Fruit fly (Drosophila melanogaster) whole organism, embryonic: ENCODE results near the gene CG43845.
A peak's percentile ranks its signal among the peaks of the same experiment; 100 is the strongest.

Experiments used
- CG10274 ChIP-seq: fragments of 200-800 bp; sonication (Bioruptor generic); optimal IDR thresholded peaks from 3 replicates; lab custom pipeline; 2017; ENCODE audit warnings: missing biosample characterization, mild to moderate bottlenecking, missing genetic modification characterization
- CG10431 ChIP-seq: fragments of 200-800 bp; sonication (Bioruptor generic); optimal IDR thresholded peaks from 3 replicates; lab custom pipeline; 2018; ENCODE audit warnings: missing biosample characterization, mild to moderate bottlenecking, missing genetic modification characterization
- CG10979 ChIP-seq: fragments of 200-800 bp; sonication (Bioruptor generic); optimal IDR thresholded peaks from 2 replicates; lab custom pipeline; 2018; ENCODE audit warnings: missing biosample characterization, mild to moderate bottlenecking, missing genetic modification characterization, moderate library complexity
- CG11504 ChIP-seq: fragments of 200-800 bp; sonication (Bioruptor generic); optimal IDR thresholded peaks from 3 replicates; lab custom pipeline; 2019; ENCODE audit warnings: missing biosample characterization, mild to moderate bottlenecking, missing genetic modification characterization, moderate library complexity
- CG13296 ChIP-seq: fragments of 200-800 bp; sonication (Bioruptor generic); optimal IDR thresholded peaks from 3 replicates; lab custom pipeline; 2018; ENCODE audit warnings: missing biosample characterization, mild to moderate bottlenecking, missing genetic modification characterization
- CG14965 ChIP-seq: fragments of 200-800 bp; sonication (Bioruptor generic); optimal IDR thresholded peaks from 2 replicates; lab custom pipeline; 2016; ENCODE audit warnings: missing biosample characterization, missing genetic modification characterization, borderline replicate concordance
- CG17328 ChIP-seq: fragments of 200-800 bp; sonication (Bioruptor generic); IDR thresholded peaks from 2 replicates; pipeline ENCODE4 v1.3.6; 2022; ENCODE audit warnings: missing biosample characterization, missing genetic modification characterization
- CG17912 ChIP-seq: fragments of 200-800 bp; sonication (Bioruptor generic); optimal IDR thresholded peaks from 2 replicates; lab custom pipeline; 2018; ENCODE audit warnings: missing biosample characterization, mild to moderate bottlenecking, missing genetic modification characterization
- CG18262 ChIP-seq: fragments of 200-800 bp; optimal IDR thresholded peaks from 3 replicates; lab custom pipeline; 2019; ENCODE audit warnings: missing biosample characterization, mild to moderate bottlenecking, missing genetic modification characterization, moderate library complexity
- CG30020 ChIP-seq: fragments of 200-800 bp; optimal IDR thresholded peaks from 2 replicates; lab custom pipeline; 2019; ENCODE audit warnings: missing biosample characterization, mild to moderate bottlenecking, missing genetic modification characterization, moderate library complexity
- CG31441 ChIP-seq: fragments of 200-800 bp; sonication (Bioruptor generic); IDR thresholded peaks from 2 replicates; pipeline ENCODE4 v1.3.6; 2022; ENCODE audit warnings: missing biosample characterization, missing genetic modification characterization
- CG34224 ChIP-seq: fragments of 200-800 bp; sonication (Bioruptor generic); IDR thresholded peaks from 3 replicates; pipeline ENCODE4 v1.3.6; 2022; ENCODE audit warnings: missing biosample characterization, missing genetic modification characterization; ENCODE audit not compliant: partially characterized antibody
- CG4360 ChIP-seq: fragments of 200-800 bp; sonication (Bioruptor generic); IDR thresholded peaks from 2 replicates; pipeline ENCODE4 v1.3.6; 2022; ENCODE audit warnings: missing biosample characterization, missing genetic modification characterization
- CG4820 ChIP-seq: fragments of 200-800 bp; sonication (Bioruptor generic); optimal IDR thresholded peaks from 3 replicates; lab custom pipeline; 2016; ENCODE audit warnings: missing biosample characterization, missing genetic modification characterization
- CG5180 ChIP-seq: fragments of 200-800 bp; sonication (Bioruptor generic); optimal IDR thresholded peaks from 3 replicates; lab custom pipeline; 2017; ENCODE audit warnings: missing biosample characterization, missing genetic modification characterization, mild to moderate bottlenecking, moderate library complexity, missing genetic modification reagents
- CG6272 ChIP-seq: fragments of 200-800 bp; sonication (Bioruptor generic); IDR thresholded peaks from 2 replicates; pipeline ENCODE4 v1.3.6; 2022; ENCODE audit warnings: missing biosample characterization, missing genetic modification characterization
- CG6765 ChIP-seq: fragments of 200-800 bp; sonication (Bioruptor generic); optimal IDR thresholded peaks from 3 replicates; lab custom pipeline; 2017; ENCODE audit warnings: missing biosample characterization, mild to moderate bottlenecking, missing genetic modification characterization
- CG8765 ChIP-seq: fragments of 200-800 bp; sonication (Bioruptor generic); IDR thresholded peaks from 2 replicates; pipeline ENCODE4 v1.3.6; 2022; ENCODE audit warnings: missing biosample characterization, missing genetic modification characterization
- CoRest ChIP-seq: fragments of 200-800 bp; sonication (Bioruptor generic); optimal IDR thresholded peaks from 3 replicates; lab custom pipeline; 2018; ENCODE audit warnings: missing biosample characterization, mild to moderate bottlenecking, missing genetic modification characterization, moderate library complexity
- D19A ChIP-seq: fragments of 200-800 bp; optimal IDR thresholded peaks from 3 replicates; lab custom pipeline; 2019; ENCODE audit warnings: missing biosample characterization, mild to moderate bottlenecking, missing genetic modification characterization, moderate library complexity
- Drgx ChIP-seq: fragments of 200-800 bp; sonication (Bioruptor generic); IDR thresholded peaks from 2 replicates; pipeline ENCODE4 v1.3.6; 2022; ENCODE audit warnings: missing biosample characterization, missing genetic modification characterization
- E2f1 ChIP-seq: fragments of 200-800 bp; sonication (Bioruptor generic); IDR thresholded peaks from 2 replicates; pipeline ENCODE4 v1.3.6; 2022; ENCODE audit warnings: missing biosample characterization, missing genetic modification characterization
- Fer3 ChIP-seq: fragments of 200-800 bp; sonication (Bioruptor generic); optimal IDR thresholded peaks from 2 replicates; lab custom pipeline; 2018; ENCODE audit warnings: missing biosample characterization, mild to moderate bottlenecking, missing genetic modification characterization, moderate library complexity
- Hr39 ChIP-seq: fragments of >200 bp; optimal IDR thresholded peaks from 2 replicates; lab custom pipeline; 2017
- MESR4 ChIP-seq: fragments of 200-800 bp; sonication (Bioruptor generic); optimal IDR thresholded peaks from 2 replicates; lab custom pipeline; 2018; ENCODE audit warnings: missing biosample characterization, mild to moderate bottlenecking, missing genetic modification characterization, moderate library complexity
- Meics ChIP-seq: fragments of 200-800 bp; sonication (Bioruptor generic); optimal IDR thresholded peaks from 2 replicates; lab custom pipeline; 2017; ENCODE audit warnings: missing biosample characterization, mild to moderate bottlenecking, missing genetic modification characterization
- Myb ChIP-seq: fragments of 200-800 bp; sonication (Bioruptor generic); optimal IDR thresholded peaks from 2 replicates; lab custom pipeline; 2016; ENCODE audit warnings: missing biosample characterization, missing genetic modification characterization
- Nf-YA ChIP-seq: fragments of 200-800 bp; sonication (Bioruptor generic); IDR thresholded peaks from 2 replicates; pipeline ENCODE4 v1.3.6; 2022; ENCODE audit warnings: missing biosample characterization, missing genetic modification characterization
- Nf-YB ChIP-seq: fragments of 200-800 bp; sonication (Bioruptor generic); optimal IDR thresholded peaks from 3 replicates; lab custom pipeline; 2019; ENCODE audit warnings: missing biosample characterization, mild to moderate bottlenecking, missing genetic modification characterization, moderate library complexity
- Pdp1 ChIP-seq, 2 experiments: fragments of 200-800 bp; sonication (Bioruptor generic); optimal IDR thresholded peaks; 3 replicates each; lab custom pipeline; 2016; ENCODE audit warnings: missing biosample characterization in 2 of 2, missing genetic modification characterization in 2 of 2, mild to moderate bottlenecking in 1 of 2, moderate library complexity in 1 of 2
- Poxn ChIP-seq: fragments of 200-800 bp; sonication (Bioruptor generic); IDR thresholded peaks from 2 replicates; pipeline ENCODE4 v1.3.6; 2022; ENCODE audit warnings: missing biosample characterization, missing genetic modification characterization
- Ssrp ChIP-seq: fragments of 200-800 bp; sonication (Bioruptor generic); optimal IDR thresholded peaks from 2 replicates; lab custom pipeline; 2018; ENCODE audit warnings: missing biosample characterization, mild to moderate bottlenecking, missing genetic modification characterization, moderate library complexity
- Trl ChIP-seq, 3 experiments: fragments of >200 bp in 2 of 3; fragments of 200-800 bp in 1 of 3; sonication (Bioruptor generic) in 1 of 3; optimal IDR thresholded peaks; 2 replicates in 1 of 3; 3 replicates in 2 of 3; lab custom pipeline; 2016 to 2017; ENCODE audit warnings: missing biosample characterization in 1 of 3, missing genetic modification characterization in 1 of 3
- caup ChIP-seq: fragments of 200-800 bp; sonication (Bioruptor generic); optimal IDR thresholded peaks from 3 replicates; lab custom pipeline; 2017; ENCODE audit warnings: missing biosample characterization, mild to moderate bottlenecking, missing genetic modification characterization, moderate library complexity; ENCODE audit not compliant: severe bottlenecking
- crp ChIP-seq, 2 experiments: fragments of 200-800 bp; sonication (Bioruptor generic); optimal IDR thresholded peaks; 2 replicates in 1 of 2; 3 replicates in 1 of 2; lab custom pipeline; 2017; ENCODE audit warnings: missing biosample characterization in 2 of 2, missing genetic modification characterization in 2 of 2, mild to moderate bottlenecking in 1 of 2, moderate library complexity in 1 of 2
- nerfin-1 ChIP-seq: fragments of 200-800 bp; sonication (Bioruptor generic); optimal IDR thresholded peaks from 3 replicates; lab custom pipeline; 2019; ENCODE audit warnings: missing biosample characterization, mild to moderate bottlenecking, missing genetic modification characterization, moderate library complexity
- nom ChIP-seq: fragments of 200-800 bp; sonication (Bioruptor generic); optimal IDR thresholded peaks from 2 replicates; lab custom pipeline; 2017; ENCODE audit warnings: missing biosample characterization, missing genetic modification characterization, mild to moderate bottlenecking, moderate library complexity, missing genetic modification reagents
- odd ChIP-seq: fragments of 200-800 bp; sonication (Bioruptor generic); optimal IDR thresholded peaks from 2 replicates; lab custom pipeline; 2017; ENCODE audit warnings: missing biosample characterization, mild to moderate bottlenecking, missing genetic modification characterization
- org-1 ChIP-seq: fragments of 200-800 bp; sonication (Bioruptor generic); optimal IDR thresholded peaks from 2 replicates; lab custom pipeline; 2017; ENCODE audit warnings: missing biosample characterization, missing genetic modification characterization
- pzg ChIP-seq: fragments of 200-800 bp; sonication (Bioruptor generic); optimal IDR thresholded peaks from 3 replicates; lab custom pipeline; 2018; ENCODE audit warnings: missing biosample characterization, mild to moderate bottlenecking, missing genetic modification characterization, moderate library complexity
- ranshi ChIP-seq: fragments of 200-800 bp; sonication (Bioruptor generic); IDR thresholded peaks from 2 replicates; pipeline ENCODE4 v1.3.6; 2022; ENCODE audit warnings: missing biosample characterization, missing genetic modification characterization
- sr ChIP-seq: fragments of 200-800 bp; sonication (Bioruptor generic); IDR thresholded peaks from 3 replicates; pipeline ENCODE4 v1.3.6; 2022; ENCODE audit warnings: missing biosample characterization, missing genetic modification characterization
- stwl ChIP-seq: fragments of 200-800 bp; sonication (Bioruptor generic); optimal IDR thresholded peaks from 3 replicates; lab custom pipeline; 2018; ENCODE audit warnings: missing biosample characterization, mild to moderate bottlenecking, missing genetic modification characterization, moderate library complexity
- tio ChIP-seq: fragments of 200-800 bp; sonication (Bioruptor generic); optimal IDR thresholded peaks from 2 replicates; lab custom pipeline; 2017; ENCODE audit warnings: missing biosample characterization, missing genetic modification characterization, inconsistent platforms
- trh ChIP-seq: fragments of 200-800 bp; sonication (Bioruptor generic); optimal IDR thresholded peaks from 2 replicates; lab custom pipeline; 2016; ENCODE audit warnings: missing biosample characterization, missing genetic modification characterization
- twi ChIP-seq: fragments of 200-800 bp; optimal IDR thresholded peaks from 2 replicates; lab custom pipeline; 2019; ENCODE audit warnings: missing biosample characterization, mild to moderate bottlenecking, missing genetic modification characterization, moderate library complexity
- zfh2 ChIP-seq: fragments of 200-800 bp; sonication (Bioruptor generic); optimal IDR thresholded peaks from 2 replicates; lab custom pipeline; 2016; ENCODE audit warnings: missing biosample characterization, missing genetic modification characterization

CG43845 gene

DNA sequence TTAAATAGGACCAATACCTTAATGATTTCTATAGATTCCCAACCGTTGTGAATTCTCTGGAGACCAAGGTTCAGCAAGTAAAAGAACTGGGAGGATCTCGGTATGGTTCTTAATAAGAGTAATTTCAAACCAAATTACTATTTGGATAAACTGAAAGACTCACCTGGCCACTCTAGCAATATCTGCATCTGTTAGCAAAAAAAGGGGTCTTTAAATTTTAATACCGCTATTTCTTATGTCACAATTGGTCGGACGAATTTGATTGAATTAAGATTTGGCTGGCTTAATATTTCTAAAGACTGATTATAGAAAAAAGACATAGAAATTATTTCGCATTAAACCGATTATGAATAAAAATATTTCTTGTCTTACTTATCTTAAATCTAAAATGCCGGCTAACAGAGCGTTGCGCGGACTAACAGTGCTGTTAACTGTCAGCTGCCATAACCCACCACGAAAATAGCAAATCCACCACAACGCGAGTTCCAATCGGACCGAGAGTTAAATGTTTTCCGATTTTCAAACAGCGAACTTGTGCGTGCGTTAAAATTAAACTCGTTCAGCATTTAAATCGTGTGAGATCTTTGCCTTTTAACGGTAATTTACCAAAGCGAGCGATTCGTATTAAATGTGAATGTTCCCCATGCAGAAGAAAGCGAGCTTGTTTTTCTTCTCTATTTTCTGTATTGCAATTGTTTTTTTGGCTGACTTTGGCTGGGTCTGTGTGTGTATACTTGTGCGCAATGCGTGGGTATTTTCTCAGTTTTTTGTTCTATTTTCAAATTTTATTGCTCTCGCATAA, 47.9 kb upstream of the CG43845 start, which contains the start of gene CRMP (continued):
- TF ChIP-seq Myb (peak; percentile 60), CG5180 (GFP tag; lab: Kevin White, UChicago) (peak; percentile 22), sr (GFP tag; lab: Robert Waterston, UW) (peak; percentile 85), Fer3 (tag; lab: Kevin White, UChicago) (no peak), CG34224 (GFP tag; lab: Robert Waterston, UW) (peak; percentile 70), CG6765 (peak; percentile 40), Hr39 (lab: Kevin White, UChicago) (no peak), odd (peak; percentile 31), CG6272 (GFP tag; lab: Robert Waterston, UW) (no peak), MESR4 (GFP tag; lab: Kevin White, UChicago) (peak; percentile 66), CG17328 (0 out of 2 replicates have a peak, but pooled peaks have one; percentile 5), crp (GFP tag; optimal IDR thresholded peaks at IDR 0.05; lab: Kevin White, UChicago) (peak in 1 of 2 experiments; percentile 60), Pdp1 (GFP tag; optimal IDR thresholded peaks at IDR 0.05; lab: Kevin White, UChicago) (peak in 1 of 2 experiments; percentile 61), caup (no peak), CG13296 (peak; percentile 26), pzg (peak; percentile 8), nom (GFP tag; lab: Kevin White, UChicago) (peak; percentile 46), nerfin-1 (tag; lab: Kevin White, UChicago) (peak; percentile 70), CG18262 (tag; lab: Kevin White, UChicago) (peak; percentile 21), stwl (peak; percentile 99), tio (GFP tag; lab: Kevin White, UChicago) (no peak)

DNA sequence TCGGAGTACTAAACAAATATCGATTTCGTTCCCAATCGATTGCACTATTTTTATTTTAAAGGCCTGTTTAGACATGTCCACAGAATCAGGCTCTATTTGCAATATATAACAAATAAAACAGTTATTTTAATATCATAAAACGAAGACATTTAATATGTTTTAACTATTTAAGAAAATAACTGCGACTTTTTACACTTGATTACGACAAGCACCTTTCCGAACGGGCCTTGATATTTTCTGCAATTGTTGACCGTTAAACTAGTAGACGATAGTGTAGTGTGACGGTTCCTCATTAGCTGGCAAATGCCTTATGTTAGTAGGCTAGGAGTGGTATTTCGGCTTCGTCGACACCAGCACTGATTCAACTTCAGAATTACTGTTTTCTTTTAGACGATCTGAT, 45.7 kb upstream of the CG43845 start, which contains the start of the genes CG2931 and Rheb:
Gene CG2931, minus strand, starts transcription at position 26 of the 400 bp plus-strand sequence.
Gene Rheb, plus strand, starts transcription at position 332 of the 400 bp plus-strand sequence.
- peak; percentile 27 for TF ChIP-seq nerfin-1 (tag; lab: Kevin White, UChicago)
- TF ChIP-seq CG14965 (GFP tag; lab: Kevin White, UChicago), result no peak
- peak; percentile 72 for TF ChIP-seq zfh2 (GFP tag; lab: Kevin White, UChicago)
- TF ChIP-seq CG10979, result peak; percentile 58
- TF ChIP-seq Poxn (GFP tag; lab: Robert Waterston, UW), result no peak
- TF ChIP-seq CG4820 (GFP tag; lab: Kevin White, UChicago), result peak; percentile 61
- TF ChIP-seq CoRest (tag; lab: Kevin White, UChicago), result peak; percentile 77
- TF ChIP-seq nom (GFP tag; lab: Kevin White, UChicago), result no peak
- peak; percentile 41 for TF ChIP-seq MESR4 (GFP tag; lab: Kevin White, UChicago)
- peak; percentile 16 for TF ChIP-seq CG10431 (GFP tag; lab: Kevin White, UChicago)
- TF ChIP-seq CG30020, result peak; percentile 97
- TF ChIP-seq CG10274 (GFP tag; lab: Kevin White, UChicago), result no peak
- peak; percentile 48 for TF ChIP-seq D19A
- TF ChIP-seq CG4360 (GFP tag; lab: Robert Waterston, UW), result no peak
- no peak for TF ChIP-seq CG8765 (GFP tag; lab: Robert Waterston, UW)
- no peak for TF ChIP-seq Trl (optimal IDR thresholded peaks at IDR 0.05; lab: Kevin White, UChicago)
- no peak for TF ChIP-seq Trl (GFP tag; optimal IDR thresholded peaks at IDR 0.05; lab: Kevin White, UChicago)
- TF ChIP-seq Nf-YA (GFP tag; lab: Robert Waterston, UW), result no peak
- peak; percentile 61 for TF ChIP-seq CG31441 (GFP tag; lab: Robert Waterston, UW)
- peak; percentile 33 for TF ChIP-seq CG6765
- TF ChIP-seq Ssrp (tag; lab: Kevin White, UChicago), result peak; percentile 37
- TF ChIP-seq CG17912 (GFP tag; lab: Kevin White, UChicago), result no peak
- peak; percentile 34 for TF ChIP-seq twi (tag; lab: Kevin White, UChicago)
- peak; percentile 43 for TF ChIP-seq Nf-YB (GFP tag; lab: Kevin White, UChicago)
- peak; percentile 44 for TF ChIP-seq Meics (GFP tag; lab: Kevin White, UChicago)
- TF ChIP-seq org-1 (GFP tag; lab: Kevin White, UChicago), result no peak
- no peak for TF ChIP-seq CG11504 (tag; lab: Kevin White, UChicago)
- 0 out of 2 replicates have a peak, but pooled peaks have one; percentile 51 for TF ChIP-seq ranshi
- TF ChIP-seq Drgx, result no peak
- TF ChIP-seq E2f1, result peak; percentile 55; the same call in 1 of the 2 replicates
- peak; percentile 1 for TF ChIP-seq trh (GFP tag; lab: Kevin White, UChicago)
